Worm (Caenorhabditis elegans) whole organism, L4/young adult: ENCODE measurements around the gene ZK402.2.
"Not testable (repeated sequence)": the region's sequence is repeated elsewhere in the genome, so short reads cannot be mapped to it uniquely, and the experiment has no call there.

Experiments
- W03F9.2 ChIP-seq: fragments of 150-350 bp; optimal IDR thresholded peaks from 2 replicates; lab custom pipeline; 2014; ENCODE audit warnings: missing biosample characterization, missing genetic modification characterization
- dao-5 ChIP-seq: sonication (generic microtip); optimal IDR thresholded peaks from 2 replicates; lab custom pipeline; 2016; ENCODE audit warnings: missing genotype, missing genetic modification characterization, moderate library complexity, missing compliant biosample characterization
- him-1 ChIP-seq: sonication (generic microtip); optimal IDR thresholded peaks from 2 replicates; lab custom pipeline; 2016; ENCODE audit warnings: missing genotype, missing genetic modification reagents, missing genetic modification characterization, missing compliant biosample characterization

The ZK402.2 gene

DNA sequence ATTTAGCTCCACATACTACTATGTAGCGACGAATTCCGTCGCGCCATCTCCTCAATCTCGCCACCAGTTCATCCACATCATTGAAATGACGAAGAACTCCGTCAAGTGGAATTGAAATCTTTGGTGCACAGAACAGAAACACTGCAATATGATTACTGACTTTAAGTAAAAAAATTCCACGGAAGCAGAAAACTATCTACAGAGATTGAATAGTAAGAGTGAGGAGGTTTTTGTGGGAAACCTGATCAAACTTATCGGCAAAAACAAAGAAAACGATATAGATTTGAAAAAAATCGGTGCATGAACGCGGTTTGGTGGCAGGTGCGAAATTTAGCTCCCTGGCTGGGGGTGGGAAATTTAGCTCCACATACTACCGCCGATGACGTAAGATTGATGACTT is at the start of gene ZK402.2:
Gene ZK402.2, plus strand, starts transcription at position 301 of the 400 bp plus-strand sequence.
- TF ChIP-seq W03F9.2, him-1, dao-5 (tag; lab: Kevin White, UChicago): not testable (repeated sequence)

DNA sequence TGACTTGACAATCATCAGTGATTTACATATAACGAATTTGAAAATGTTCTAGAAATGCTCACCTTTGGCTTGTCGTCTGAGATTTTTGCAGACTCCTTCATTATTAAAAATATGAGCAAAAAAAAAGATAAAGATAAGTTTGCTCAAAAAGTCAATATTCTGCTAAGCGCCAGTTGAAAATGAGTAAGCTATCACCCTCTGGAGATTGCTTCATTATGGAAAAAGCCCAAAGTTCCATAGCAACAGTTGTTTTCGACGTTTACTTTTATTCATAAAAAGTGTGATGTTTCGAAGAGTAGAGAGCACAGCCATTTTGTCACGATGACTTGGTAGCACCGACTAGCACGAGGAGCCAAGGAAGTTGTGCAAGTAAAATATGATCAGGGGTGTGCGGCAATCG is 45.2 kb upstream of the ZK402.2 start, which contains the start of gene F56C3.3:
Gene F56C3.3, minus strand, starts transcription at position 101 of the 400 bp plus-strand sequence.
- TF ChIP-seq dao-5 (tag; lab: Kevin White, UChicago) = no peak
- no peak for TF ChIP-seq him-1 (tag; lab: Kevin White, UChicago)
- no peak for TF ChIP-seq W03F9.2 (tag; lab: Kevin White, UChicago)

DNA sequence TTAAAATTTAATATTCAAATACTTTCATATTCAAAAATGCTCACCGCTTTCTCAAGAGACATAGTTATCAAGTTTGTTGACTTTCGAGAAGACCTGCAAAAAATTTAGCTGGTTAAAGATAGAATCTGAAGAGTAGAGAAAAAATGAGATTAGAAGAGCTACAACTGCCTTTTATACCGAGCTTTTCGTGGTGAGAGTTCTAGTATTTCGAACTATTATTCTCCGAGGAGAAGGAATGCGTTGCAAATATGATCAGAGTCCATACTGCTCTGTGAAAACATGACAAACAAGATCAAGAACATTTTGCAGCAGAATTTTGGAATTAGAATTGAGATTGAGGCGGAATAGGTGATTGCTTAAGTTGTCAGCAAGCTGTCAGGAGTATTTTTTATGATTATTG is 42.9 kb upstream of the ZK402.2 start, which contains the start of gene F56C3.4:
Gene F56C3.4, minus strand, starts transcription at position 101 of the 400 bp plus-strand sequence.
- TF ChIP-seq W03F9.2 (tag; lab: Kevin White, UChicago) = no peak
- TF ChIP-seq dao-5 (tag; lab: Kevin White, UChicago) = no peak
- no peak for TF ChIP-seq him-1 (tag; lab: Kevin White, UChicago)

DNA sequence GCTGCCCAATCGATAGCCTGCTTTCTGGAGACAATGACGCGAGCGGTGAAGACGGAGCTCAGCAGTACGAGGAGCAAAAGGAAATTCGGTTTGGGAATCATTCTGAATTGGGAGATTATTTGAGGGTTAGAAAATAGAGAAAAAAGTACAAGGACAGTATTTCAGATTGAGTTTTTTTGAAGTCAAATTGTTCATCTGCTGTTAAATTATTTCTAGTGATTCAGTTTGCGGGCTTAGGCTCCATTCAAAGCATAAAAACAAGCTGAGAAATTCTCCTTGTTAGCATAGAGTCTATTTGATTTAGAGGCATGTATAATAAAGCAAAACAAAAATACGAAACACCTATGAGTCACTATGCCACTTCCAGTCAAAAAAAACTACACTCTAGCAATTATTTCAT is 36.1 kb upstream of the ZK402.2 start, which contains the start of gene dgn-2:
Gene dgn-2, minus strand, starts transcription at position 101 of the 400 bp plus-strand sequence.
- TF ChIP-seq him-1 (tag; lab: Kevin White, UChicago) (no peak), dao-5 (tag; lab: Kevin White, UChicago) (no peak), W03F9.2 (tag; lab: Kevin White, UChicago) (no peak)

DNA sequence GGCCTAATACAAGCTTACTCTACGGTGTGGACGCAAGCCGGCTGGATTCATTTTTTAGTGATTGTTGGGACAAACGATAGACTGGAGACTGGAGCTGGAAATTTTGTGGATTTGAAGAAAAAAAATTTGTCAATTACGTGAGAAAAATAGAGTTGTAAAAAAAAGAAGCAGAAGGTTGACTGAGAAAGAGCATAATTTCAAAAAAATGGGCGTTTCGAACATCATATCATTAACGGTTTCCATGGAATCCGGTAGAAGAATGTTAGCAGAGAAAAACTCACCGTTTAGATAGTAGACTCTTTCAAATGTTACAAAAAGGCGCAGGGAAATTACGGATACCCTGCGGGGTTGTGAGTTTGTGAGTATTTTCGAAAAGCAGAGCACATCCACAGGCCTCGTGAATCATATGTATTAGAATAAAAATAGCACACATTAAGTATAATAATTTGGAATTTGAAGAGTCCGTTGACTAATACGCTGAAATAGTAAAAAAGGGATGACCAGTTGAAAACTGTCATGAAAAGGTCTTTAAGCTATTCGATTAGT is 32.7 kb upstream of the ZK402.2 start, which contains the start of gene F56C3.7:
Gene F56C3.7, minus strand, starts transcription at position 51 of the 546 bp plus-strand sequence.
- TF ChIP-seq W03F9.2 (tag; lab: Kevin White, UChicago) (no peak), dao-5 (tag; lab: Kevin White, UChicago) (no peak), him-1 (tag; lab: Kevin White, UChicago) (no peak)

ce11 chrX:1371688-1372087 is 31.9 kb upstream of the ZK402.2 start, which contains the start of gene fbxa-190:
Gene fbxa-190, plus strand, starts transcription at chrX:1372012.
- TF ChIP-seq dao-5 (tag; lab: Kevin White, UChicago) = no peak
- no peak for TF ChIP-seq W03F9.2 (tag; lab: Kevin White, UChicago)
- no peak for TF ChIP-seq him-1 (tag; lab: Kevin White, UChicago)

DNA sequence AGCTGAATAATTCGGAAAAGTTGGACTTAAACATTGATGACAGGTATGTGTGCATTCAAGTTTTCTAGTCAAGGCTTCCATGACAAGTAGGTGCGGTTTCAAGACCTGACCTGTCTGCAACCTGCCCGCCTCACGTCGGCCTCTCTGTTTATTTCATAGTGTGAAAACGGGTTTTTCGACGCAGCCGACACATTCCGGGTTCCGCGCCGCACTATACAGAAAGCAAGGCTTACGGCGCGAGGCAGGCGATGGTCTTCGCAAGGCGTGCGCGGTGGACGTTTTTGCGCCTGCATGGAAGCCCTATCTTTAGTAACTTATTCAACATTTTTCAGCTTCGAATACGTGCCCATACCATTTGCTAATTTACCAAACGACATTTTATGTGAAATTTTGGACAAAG is 31.1 kb upstream of the ZK402.2 start:
- TF ChIP-seq dao-5 (tag; lab: Kevin White, UChicago) (no peak), him-1 (tag; lab: Kevin White, UChicago) (no peak), W03F9.2 (tag; lab: Kevin White, UChicago) (no peak)

ce11 chrX:1379391-1379790 is 24.2 kb upstream of the ZK402.2 start:
- TF ChIP-seq dao-5 (tag; lab: Kevin White, UChicago) = peak; percentile 81
- TF ChIP-seq W03F9.2 (tag; lab: Kevin White, UChicago) = peak; percentile 21
- TF ChIP-seq him-1 (tag; lab: Kevin White, UChicago) = no peak

DNA sequence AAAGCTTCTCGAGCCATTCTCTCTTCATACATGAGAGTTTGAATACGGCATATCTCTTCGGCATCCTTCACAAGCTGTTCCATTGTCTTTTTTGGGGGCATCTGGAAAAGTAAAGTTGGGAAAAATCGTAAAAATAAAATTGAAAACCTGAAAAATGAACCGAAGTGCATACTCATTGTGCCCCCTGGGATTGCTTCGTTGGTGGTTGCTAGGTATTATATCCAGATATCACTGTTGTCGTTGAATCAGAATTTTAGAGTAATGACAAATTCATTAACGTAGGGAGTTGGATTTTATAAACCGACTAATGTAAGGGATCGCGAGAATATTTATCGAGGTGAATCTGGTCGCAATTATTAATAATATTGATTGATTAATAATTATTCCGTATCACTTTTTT is 22.0 kb upstream of the ZK402.2 start, which contains the start of gene F56C3.10:
Gene F56C3.10, minus strand, starts transcription at position 101 of the 400 bp plus-strand sequence.
- TF ChIP-seq W03F9.2 (tag; lab: Kevin White, UChicago) = no peak
- no peak for TF ChIP-seq him-1 (tag; lab: Kevin White, UChicago)
- no peak for TF ChIP-seq dao-5 (tag; lab: Kevin White, UChicago)

- no peak for TF ChIP-seq dao-5 (tag; lab: Kevin White, UChicago)
- no peak for TF ChIP-seq him-1 (tag; lab: Kevin White, UChicago)
- TF ChIP-seq W03F9.2 (tag; lab: Kevin White, UChicago) = no peak
Observed at ce11 chrX:1383546-1383945, 20.0 kb upstream of the ZK402.2 start.

ce11 chrX:1384538-1384937 is 19.0 kb upstream of the ZK402.2 start, which contains the start of gene F56C3.8:
Gene F56C3.8, minus strand, starts transcription at chrX:1384638.
- TF ChIP-seq dao-5 (tag; lab: Kevin White, UChicago) (no peak), W03F9.2 (tag; lab: Kevin White, UChicago) (no peak), him-1 (tag; lab: Kevin White, UChicago) (no peak)

DNA sequence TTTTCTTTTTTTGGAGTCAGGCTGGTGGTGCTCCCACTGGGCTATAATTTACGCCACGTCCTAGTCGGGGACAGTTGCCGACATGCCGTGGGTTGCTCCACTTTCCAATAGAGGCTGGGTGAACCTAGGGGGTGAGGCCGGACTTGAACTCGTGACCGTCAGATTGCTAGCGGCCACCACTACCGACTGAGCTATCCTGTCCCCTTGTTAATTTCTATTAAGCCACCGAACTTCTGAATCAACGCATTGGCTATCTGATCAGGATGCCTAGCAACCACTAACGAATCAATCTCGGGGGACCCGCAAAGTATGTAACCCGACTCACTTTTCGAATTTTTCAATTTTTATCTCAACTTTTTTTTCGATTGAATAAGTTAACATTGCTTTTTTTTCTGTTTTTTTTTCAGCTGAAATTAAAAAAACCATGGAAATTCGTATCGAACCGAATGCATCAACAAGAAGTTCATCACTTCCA is 16.6 kb upstream of the ZK402.2 start, which contains the start of gene F56C3.1:
Gene F56C3.1, plus strand, starts transcription at position 425 of the 475 bp plus-strand sequence.
- TF ChIP-seq dao-5 (tag; lab: Kevin White, UChicago) = no peak

ce11 chrX:1389382-1389983 is 14.1 kb upstream of the ZK402.2 start:
- TF ChIP-seq dao-5 (tag; lab: Kevin White, UChicago) (peak; percentile 11), him-1 (tag; lab: Kevin White, UChicago) (peak; percentile 95), W03F9.2 (tag; lab: Kevin White, UChicago) (peak; percentile 88)
